Worm (Caenorhabditis elegans): Measurements from ENCODE around the gene srw-117.

DNA sequence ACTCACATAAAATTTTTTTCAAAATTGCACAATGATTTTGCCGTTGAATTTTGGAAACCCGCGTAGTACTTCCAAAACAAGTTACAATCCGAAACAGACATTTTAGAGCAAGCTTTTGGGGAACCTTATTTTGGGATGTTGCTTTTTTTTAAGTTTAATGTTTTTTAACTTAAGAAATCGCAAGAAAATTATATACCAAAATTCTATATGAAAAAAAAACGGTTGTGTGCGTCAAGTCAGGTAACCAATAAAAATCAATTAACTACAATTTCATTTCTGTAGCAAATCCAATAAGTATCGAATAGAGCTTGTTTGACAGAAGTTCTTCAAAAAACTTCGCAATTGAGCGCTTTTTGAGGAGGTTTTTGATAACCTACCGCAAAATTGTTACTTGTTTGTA is at the start of gene srw-117:
- TF ChIP-seq F37D6.2 (tag; optimal IDR thresholded peaks at IDR 0.05) (no peak), nhr-28 (tag; optimal IDR thresholded peaks at IDR 0.05) (no peak), lin-39 (tag; optimal IDR thresholded peaks at IDR 0.05) (no peak), nhr-25 (tag; optimal IDR thresholded peaks at IDR 0.05; ENCODE audit: borderline replicate concordance, insufficient read depth) (no peak), nhr-76 (tag; optimal IDR thresholded peaks at IDR 0.05) (no peak), mdt-29 (GFP tag; IDR thresholded peaks at IDR 0.05) (no peak), unc-62 (GFP tag; optimal IDR thresholded peaks at IDR 0.05 in 1 of 2) (peak in 1 of 2 experiments; percentile 15), unc-62 (tag; optimal IDR thresholded peaks at IDR 0.05) (no peak), lin-15B (tag; optimal IDR thresholded peaks at IDR 0.05) (no peak), skn-1 (tag; optimal IDR thresholded peaks at IDR 0.05) (no peak), Y5F2A.4 (GFP tag; optimal IDR thresholded peaks at IDR 0.05) (no peak)

All from whole organism, L4 larva.